Fruit fly (Drosophila melanogaster) whole organism, wandering third instar larva: ENCODE measurements around the gene CG15864.

ENCODE experiments used
- Dif ChIP-seq: fragments of 200-275, 200-300 bp; sonication (Bioruptor generic); optimal IDR thresholded peaks from 2 replicates; lab custom pipeline; 2018; ENCODE audit warnings: missing biosample characterization, missing genetic modification characterization; ENCODE audit not compliant: partially characterized antibody
- GATAd ChIP-seq: sonication (Bioruptor generic); optimal IDR thresholded peaks from 2 replicates; lab custom pipeline; 2016; ENCODE audit warnings: missing biosample characterization, missing genetic modification characterization
- Hr78 ChIP-seq: fragments of >200 bp; optimal IDR thresholded peaks from 2 replicates; lab custom pipeline; 2017; ENCODE audit warnings: missing biosample characterization, missing genetic modification characterization
- Hr83 ChIP-seq: fragments of 200-300 bp; sonication (Bioruptor generic); optimal IDR thresholded peaks from 2 replicates; lab custom pipeline; 2016; ENCODE audit warnings: missing biosample characterization, mild to moderate bottlenecking, missing genetic modification characterization, moderate library complexity; ENCODE audit not compliant: poor library complexity, severe bottlenecking
- Jra ChIP-seq: sonication (Bioruptor generic); optimal IDR thresholded peaks from 2 replicates; lab custom pipeline; 2016; ENCODE audit warnings: missing biosample characterization, missing genetic modification characterization
- Mio ChIP-seq: sonication (Bioruptor generic); optimal IDR thresholded peaks from 2 replicates; lab custom pipeline; 2016; ENCODE audit warnings: missing biosample characterization, missing genetic modification characterization
- OdsH ChIP-seq: fragments of 200-800 bp; sonication (Bioruptor generic); optimal IDR thresholded peaks from 2 replicates; lab custom pipeline; 2016; ENCODE audit warnings: missing biosample characterization, mild to moderate bottlenecking, missing genetic modification characterization
- Rel ChIP-seq, 2 experiments: fragments of 200-800 bp; sonication (Bioruptor generic) in 1 of 2; optimal IDR thresholded peaks; 2 replicates in 1 of 2; 3 replicates in 1 of 2; lab custom pipeline; 2016 to 2019; ENCODE audit warnings: mild to moderate bottlenecking in 2 of 2, missing biosample characterization in 2 of 2, missing genetic modification characterization in 2 of 2, moderate library complexity in 1 of 2
- Sp1 ChIP-seq: fragments of 200-800 bp; sonication (Bioruptor generic); optimal IDR thresholded peaks from 3 replicates; lab custom pipeline; 2019; ENCODE audit warnings: missing biosample characterization, mild to moderate bottlenecking, missing genetic modification characterization, moderate library complexity
- Vsx2 ChIP-seq: fragments of 200-300, 225-300 bp; sonication (Bioruptor generic); optimal IDR thresholded peaks from 2 replicates; lab custom pipeline; 2018; ENCODE audit warnings: missing biosample characterization, missing genetic modification characterization; ENCODE audit not compliant: partially characterized antibody
- br ChIP-seq: fragments of 200-800 bp; sonication (Bioruptor generic); optimal IDR thresholded peaks from 2 replicates; lab custom pipeline; 2016; ENCODE audit warnings: missing biosample characterization, missing genetic modification characterization
- brk ChIP-seq: fragments of 200-800 bp; sonication (Bioruptor generic); optimal IDR thresholded peaks from 2 replicates; lab custom pipeline; 2016; ENCODE audit warnings: missing biosample characterization, mild to moderate bottlenecking, missing genetic modification characterization
- foxo ChIP-seq, 2 experiments: fragments of 200-800 bp; sonication (Bioruptor generic); optimal IDR thresholded peaks; 2 replicates in 1 of 2; 3 replicates in 1 of 2; lab custom pipeline; 2016 to 2017; ENCODE audit warnings: missing biosample characterization in 2 of 2, missing genetic modification characterization in 2 of 2
- h ChIP-seq: fragments of 200-800 bp; sonication (Bioruptor generic); optimal IDR thresholded peaks from 3 replicates; lab custom pipeline; 2016; ENCODE audit warnings: missing biosample characterization, mild to moderate bottlenecking, missing genetic modification characterization
- pan ChIP-seq: fragments of >200 bp; optimal IDR thresholded peaks from 2 replicates; lab custom pipeline; 2017
- psq ChIP-seq: fragments of 200-800 bp; sonication (Bioruptor generic); optimal IDR thresholded peaks from 3 replicates; lab custom pipeline; 2017; ENCODE audit warnings: missing biosample characterization, mild to moderate bottlenecking, missing genetic modification characterization, moderate library complexity
- rgr ChIP-seq: fragments of 200-800 bp; sonication (Bioruptor generic); optimal IDR thresholded peaks from 3 replicates; lab custom pipeline; 2016; ENCODE audit warnings: missing biosample characterization, mild to moderate bottlenecking, missing genetic modification characterization
- sage ChIP-seq: fragments of 200-800 bp; sonication (Bioruptor generic); optimal IDR thresholded peaks from 2 replicates; lab custom pipeline; 2016; ENCODE audit warnings: missing biosample characterization, mild to moderate bottlenecking, missing genetic modification characterization
- usp ChIP-seq: fragments of >200 bp; optimal IDR thresholded peaks from 2 replicates; lab custom pipeline; 2017; ENCODE audit warnings: missing biosample characterization, missing genetic modification characterization
- woc ChIP-seq: sonication (Bioruptor generic); optimal IDR thresholded peaks from 2 replicates; lab custom pipeline; 2016; ENCODE audit warnings: missing biosample characterization, mild to moderate bottlenecking, missing genetic modification characterization

Gene CG15864

DNA sequence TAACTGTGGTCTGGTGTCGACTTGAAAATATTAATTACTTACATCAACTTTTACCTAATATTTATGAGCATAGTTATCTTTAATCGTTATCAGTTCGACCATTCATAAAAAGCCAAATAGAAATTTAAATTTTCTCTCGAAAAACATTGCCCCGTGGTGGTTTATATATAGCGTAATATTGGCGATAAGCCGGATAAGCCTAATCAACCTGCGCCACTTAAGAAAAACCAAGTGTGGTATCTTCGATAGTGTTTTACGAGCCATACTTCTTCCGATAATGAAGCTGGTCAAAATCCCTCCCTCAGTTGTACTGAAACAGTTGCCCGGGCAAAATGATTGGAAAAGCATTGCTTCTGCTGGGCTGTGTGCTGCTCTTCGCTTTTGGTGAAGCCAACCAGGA is 43.8 kb downstream of the CG15864 start, which contains the start of gene CG31463:
TSS of gene CG31463 (plus strand) at position 302 of the 400 bp plus-strand sequence.
- TF ChIP-seq Rel (GFP tag; optimal IDR thresholded peaks at IDR 0.05; lab: Kevin White, UChicago) (no peak), Rel (tag; optimal IDR thresholded peaks at IDR 0.05; lab: Kevin White, UChicago) (no peak), OdsH (GFP tag; lab: Kevin White, UChicago) (no peak), rgr (GFP tag; lab: Kevin White, UChicago) (no peak), usp (no peak), Mio (GFP tag; lab: Kevin White, UChicago) (no peak), sage (GFP tag; lab: Kevin White, UChicago) (no peak), woc (GFP tag; lab: Kevin White, UChicago) (no peak), Hr83 (GFP tag; lab: Kevin White, UChicago) (no peak), pan (lab: Kevin White, UChicago) (no peak), Dif (GFP tag; lab: Kevin White, UChicago) (no peak), Jra (GFP tag; lab: Kevin White, UChicago) (no peak), br (GFP tag; lab: Kevin White, UChicago) (no peak), foxo (GFP tag; optimal IDR thresholded peaks at IDR 0.05; lab: Kevin White, UChicago) (no peak), psq (GFP tag; lab: Kevin White, UChicago) (no peak), brk (GFP tag; lab: Kevin White, UChicago) (no peak), Vsx2 (no peak), Sp1 (no peak), h (GFP tag; lab: Kevin White, UChicago) (no peak), GATAd (GFP tag; lab: Kevin White, UChicago) (no peak), Hr78 (GFP tag; lab: Kevin White, UChicago) (no peak)
